Fruit fly (Drosophila melanogaster) whole organism, embryonic: ENCODE measurements around the gene CG10581.

Source experiments
- CG4820 ChIP-seq: fragments of 200-800 bp; sonication (Bioruptor generic); optimal IDR thresholded peaks from 3 replicates; lab custom pipeline; 2016; ENCODE audit warnings: missing biosample characterization, missing genetic modification characterization
- Dad ChIP-seq: fragments of 200-800 bp; sonication (Bioruptor generic); optimal IDR thresholded peaks from 3 replicates; lab custom pipeline; 2016; ENCODE audit warnings: missing biosample characterization, missing genetic modification characterization
- Dip3 ChIP-seq: fragments of 200-800 bp; sonication (Bioruptor generic); optimal IDR thresholded peaks from 3 replicates; lab custom pipeline; 2016; ENCODE audit warnings: missing biosample characterization, missing genetic modification characterization
- HHEX ChIP-seq: fragments of 200-800 bp; sonication (Bioruptor generic); optimal IDR thresholded peaks from 3 replicates; lab custom pipeline; 2017; ENCODE audit warnings: missing biosample characterization, mild to moderate bottlenecking, missing genetic modification characterization, missing genetic modification reagents
- Hmr ChIP-seq: fragments of 200-800 bp; sonication (Bioruptor generic); optimal IDR thresholded peaks from 3 replicates; lab custom pipeline; 2017; ENCODE audit warnings: mild to moderate bottlenecking, missing biosample characterization, missing genetic modification reagents, missing genetic modification characterization
- Meics ChIP-seq: fragments of 200-800 bp; sonication (Bioruptor generic); optimal IDR thresholded peaks from 2 replicates; lab custom pipeline; 2017; ENCODE audit warnings: missing biosample characterization, mild to moderate bottlenecking, missing genetic modification characterization
- Spps ChIP-seq: fragments of 200-800 bp; sonication (Bioruptor generic); optimal IDR thresholded peaks from 2 replicates; lab custom pipeline; 2018; ENCODE audit warnings: missing biosample characterization, mild to moderate bottlenecking, missing genetic modification characterization
- p53 ChIP-seq: fragments of 200-800 bp; sonication (Bioruptor generic); optimal IDR thresholded peaks from 2 replicates; lab custom pipeline; 2016; ENCODE audit warnings: missing biosample characterization, missing genetic modification characterization

dm6 chr3L:20988862-20989261 lies 45.1 kb downstream of the CG10581 start:
- TF ChIP-seq Meics, result no peak
- TF ChIP-seq CG4820 (GFP tag; lab: Kevin White, UChicago), result no peak
- TF ChIP-seq HHEX (GFP tag; lab: Kevin White, UChicago), result no peak
- TF ChIP-seq Dip3 (GFP tag; lab: Kevin White, UChicago), result no peak
- TF ChIP-seq Hmr, result no peak
- TF ChIP-seq Spps, result no peak
- no peak for TF ChIP-seq p53 (GFP tag; lab: Kevin White, UChicago)
- TF ChIP-seq Dad (GFP tag; lab: Kevin White, UChicago), result no peak
